Worm (Caenorhabditis elegans) whole organism, mixed stage, embryonic: ENCODE results near the gene kcc-1.

ENCODE experiments used
- blmp-1 ChIP-seq: fragments of 150-350 bp; optimal IDR thresholded peaks from 2 replicates; lab custom pipeline; 2014; ENCODE audit warnings: missing biosample characterization, missing genetic modification characterization
- ham-2 ChIP-seq: fragments of 200-800 bp; sonication (Bioruptor generic); optimal IDR thresholded peaks from 2 replicates; lab custom pipeline; 2018; ENCODE audit warnings: mild to moderate bottlenecking, missing genetic modification characterization, missing compliant biosample characterization
- hlh-1 ChIP-seq: fragments of 150-350 bp; optimal IDR thresholded peaks from 2 replicates; lab custom pipeline; 2014; ENCODE audit warnings: missing biosample characterization, missing genetic modification reagents, missing genetic modification characterization
- nhr-237 ChIP-seq: fragments of 150-350 bp; optimal IDR thresholded peaks from 2 replicates; lab custom pipeline; 2014; ENCODE audit warnings: missing biosample characterization, missing genetic modification characterization
- pha-4 ChIP-seq: fragments of 150-350 bp; optimal IDR thresholded peaks from 2 replicates; lab custom pipeline; 2018; ENCODE audit warnings: missing biosample characterization, missing genetic modification reagents, missing genetic modification characterization
- tbx-8 ChIP-seq: fragments of 200-800 bp; sonication (Bioruptor generic); optimal IDR thresholded peaks from 2 replicates; lab custom pipeline; 2018; ENCODE audit warnings: mild to moderate bottlenecking, missing genetic modification characterization, moderate library complexity, missing compliant biosample characterization
- zip-8 ChIP-seq: fragments of 150-350 bp; optimal IDR thresholded peaks from 2 replicates; lab custom pipeline; 2014; ENCODE audit warnings: missing biosample characterization, missing genetic modification characterization

- no peak for TF ChIP-seq zip-8 (tag; lab: Kevin White, UChicago)
- no peak for TF ChIP-seq tbx-8 (GFP tag; lab: Kevin White, UChicago)
- TF ChIP-seq hlh-1 (tag; lab: Kevin White, UChicago): no peak
- TF ChIP-seq ham-2 (GFP tag; lab: Kevin White, UChicago): no peak
- no peak for TF ChIP-seq pha-4 (tag; lab: Kevin White, UChicago)
- no peak for TF ChIP-seq nhr-237 (tag; lab: Kevin White, UChicago)
- no peak for TF ChIP-seq blmp-1 (tag; lab: Kevin White, UChicago)
Measured at ce11 chrIV:7158161-7158560, 47.9 kb upstream of the kcc-1 start.
